Fruit fly (Drosophila melanogaster): Measurements from ENCODE around the gene PGRP-LA.

- TF ChIP-seq CG8478 (optimal IDR thresholded peaks at IDR 0.05) (no peak), CTCF (optimal IDR thresholded peaks at IDR 0.05) (no peak)
Measured at dm6 chr3L:9361894-9362293, 27.8 kb downstream of the PGRP-LA start, which contains the start of gene CG34456.
